Worm (Caenorhabditis elegans) whole organism, L3 larva: Measurements from ENCODE around the gene T24C2.3.

ENCODE experiments used
- R02D3.7 ChIP-seq: fragments of 150-350 bp; optimal IDR thresholded peaks from 2 replicates; lab custom pipeline; 2014; ENCODE audit warnings: missing biosample characterization, missing genetic modification characterization
- ama-1 ChIP-seq: fragments of 150-350 bp; optimal IDR thresholded peaks from 2 replicates; lab custom pipeline; 2018
- ceh-28 ChIP-seq: fragments of 150-350 bp; optimal IDR thresholded peaks from 2 replicates; lab custom pipeline; 2014; ENCODE audit warnings: missing biosample characterization, missing genetic modification reagents, missing genetic modification characterization
- ceh-82 ChIP-seq: fragments of 150-350 bp; optimal IDR thresholded peaks from 2 replicates; lab custom pipeline; 2014; ENCODE audit warnings: missing biosample characterization, missing genetic modification characterization
- ceh-9 ChIP-seq: sonication (generic microtip); optimal IDR thresholded peaks from 2 replicates; lab custom pipeline; 2018; ENCODE audit warnings: missing biosample characterization, missing genetic modification characterization
- daf-12 ChIP-seq: fragments of 150-350 bp; optimal IDR thresholded peaks from 2 replicates; lab custom pipeline; 2014; ENCODE audit warnings: missing biosample characterization, missing genetic modification reagents, missing genetic modification characterization
- egl-27 ChIP-seq: sonication (generic microtip); optimal IDR thresholded peaks from 4 replicates; lab custom pipeline; 2017; ENCODE audit warnings: missing biosample characterization, missing genetic modification reagents, missing genetic modification characterization
- egl-5 ChIP-seq: fragments of 150-350 bp; optimal IDR thresholded peaks from 2 replicates; lab custom pipeline; 2017; ENCODE audit warnings: missing biosample characterization, missing genetic modification reagents, missing genetic modification characterization, inconsistent platforms
- elt-1 ChIP-seq: fragments of 150-350 bp; optimal IDR thresholded peaks from 2 replicates; lab custom pipeline; 2014; ENCODE audit warnings: missing biosample characterization, missing genetic modification characterization
- elt-2 ChIP-seq: sonication (generic microtip); optimal IDR thresholded peaks from 2 replicates; lab custom pipeline; 2016; ENCODE audit warnings: missing genetic modification reagents, mild to moderate bottlenecking, missing genetic modification characterization, missing compliant biosample characterization
- elt-3 ChIP-seq, 3 experiments: fragments of 150-350 bp in 1 of 3; sonication (generic microtip) in 2 of 3; optimal IDR thresholded peaks; 2 replicates in 2 of 3; 4 replicates in 1 of 3; lab custom pipeline; 2014 to 2017; ENCODE audit warnings: missing biosample characterization in 3 of 3, missing genetic modification characterization in 3 of 3
- eor-1 ChIP-seq, 2 experiments: fragments of 150-350 bp; optimal IDR thresholded peaks; 2 replicates each; lab custom pipeline; 2014 to 2018; ENCODE audit warnings: missing biosample characterization in 2 of 2, missing genetic modification characterization in 2 of 2
- fkh-10 ChIP-seq: sonication (generic microtip); optimal IDR thresholded peaks from 2 replicates; lab custom pipeline; 2017; ENCODE audit warnings: missing biosample characterization, missing genetic modification reagents, missing genetic modification characterization
- fos-1 ChIP-seq: fragments of 150-350 bp; optimal IDR thresholded peaks from 2 replicates; lab custom pipeline; 2014; ENCODE audit warnings: missing biosample characterization, missing genetic modification characterization
- hmg-11 ChIP-seq: sonication (generic microtip); optimal IDR thresholded peaks from 2 replicates; lab custom pipeline; 2016; ENCODE audit warnings: missing genetic modification characterization, missing compliant biosample characterization
- jun-1 ChIP-seq: fragments of 150-350 bp; optimal IDR thresholded peaks from 2 replicates; lab custom pipeline; 2014; ENCODE audit warnings: missing biosample characterization, missing genetic modification reagents, missing genetic modification characterization
- lin-15B ChIP-seq: fragments of 150-350 bp; optimal IDR thresholded peaks from 2 replicates; lab custom pipeline; 2014; ENCODE audit warnings: missing biosample characterization, missing genetic modification characterization
- lin-39 ChIP-seq: fragments of 150-350 bp; optimal IDR thresholded peaks from 2 replicates; lab custom pipeline; 2018; ENCODE audit warnings: missing biosample characterization, missing genetic modification reagents, missing genetic modification characterization
- lsy-12 ChIP-seq: sonication (generic microtip); optimal IDR thresholded peaks from 2 replicates; lab custom pipeline; 2016; ENCODE audit warnings: mild to moderate bottlenecking, missing genetic modification characterization, missing compliant biosample characterization
- nfya-1 ChIP-seq: sonication (generic microtip); optimal IDR thresholded peaks from 2 replicates; lab custom pipeline; 2017; ENCODE audit warnings: missing genetic modification characterization, mild to moderate bottlenecking, missing compliant biosample characterization, antibody characterized with exemption, moderate library complexity; ENCODE audit not compliant: insufficient read depth
- nhr-11 ChIP-seq: fragments of 150-350 bp; optimal IDR thresholded peaks from 2 replicates; lab custom pipeline; 2014; ENCODE audit warnings: missing biosample characterization, missing genetic modification characterization
- nhr-23 ChIP-seq: fragments of 150-350 bp; optimal IDR thresholded peaks from 2 replicates; lab custom pipeline; 2014; ENCODE audit warnings: missing biosample characterization, missing genetic modification reagents, missing genetic modification characterization
- nhr-25 ChIP-seq: sonication (generic microtip); optimal IDR thresholded peaks from 2 replicates; lab custom pipeline; 2017; ENCODE audit warnings: missing biosample characterization, missing genetic modification characterization
- nhr-43 ChIP-seq: sonication (generic microtip); optimal IDR thresholded peaks from 2 replicates; lab custom pipeline; 2016; ENCODE audit warnings: mild to moderate bottlenecking, missing genetic modification characterization, missing compliant biosample characterization; ENCODE audit not compliant: poor library complexity, severe bottlenecking
- pha-4 ChIP-seq: fragments of 150-350 bp; optimal IDR thresholded peaks from 2 replicates; lab custom pipeline; 2014; ENCODE audit warnings: missing biosample characterization, missing genetic modification reagents, missing genetic modification characterization
- pqm-1 ChIP-seq: fragments of 150-350 bp; optimal IDR thresholded peaks from 2 replicates; lab custom pipeline; 2017; ENCODE audit warnings: missing biosample characterization, missing genetic modification characterization, inconsistent platforms
- skn-1 ChIP-seq: fragments of 150-350 bp; optimal IDR thresholded peaks from 2 replicates; lab custom pipeline; 2014; ENCODE audit warnings: missing biosample characterization, missing genetic modification characterization
- tbx-2 ChIP-seq: sonication (generic microtip); optimal IDR thresholded peaks from 2 replicates; lab custom pipeline; 2016; ENCODE audit warnings: mild to moderate bottlenecking, missing genetic modification characterization, missing compliant biosample characterization
- unc-39 ChIP-seq: sonication (generic microtip); optimal IDR thresholded peaks from 4 replicates; lab custom pipeline; 2017; ENCODE audit warnings: missing biosample characterization, missing genetic modification characterization
- unc-62 ChIP-seq: fragments of 150-350 bp; sonication (generic microtip); optimal IDR thresholded peaks from 4 replicates; lab custom pipeline; 2014; ENCODE audit warnings: missing biosample characterization, missing genetic modification reagents, missing genetic modification characterization
- zag-1 ChIP-seq: fragments of 150-350 bp; optimal IDR thresholded peaks from 2 replicates; lab custom pipeline; 2014; ENCODE audit warnings: missing biosample characterization, missing genetic modification characterization
- ztf-4 ChIP-seq: fragments of 150-350 bp; optimal IDR thresholded peaks from 2 replicates; lab custom pipeline; 2014; ENCODE audit warnings: missing biosample characterization, missing genetic modification characterization

The T24C2.3 gene

ce11 chrX:14562286-14563086, 19.2 kb downstream of the T24C2.3 start:
- peak in 2 of 3 experiments; percentile 41 to 79 for TF ChIP-seq elt-3 (tag; optimal IDR thresholded peaks at IDR 0.05; lab: Kevin White, UChicago)
- TF ChIP-seq elt-2, result peak; percentile 55
- no peak for TF ChIP-seq unc-62 (GFP tag; lab: Kevin White, UChicago)
- TF ChIP-seq nfya-1 (tag; lab: Kevin White, UChicago), result peak; percentile 63
- TF ChIP-seq unc-39 (tag; lab: Kevin White, UChicago), result no peak
- TF ChIP-seq nhr-43 (tag; lab: Kevin White, UChicago), result peak; percentile 85
- no peak for TF ChIP-seq eor-1 (tag; optimal IDR thresholded peaks at IDR 0.05; lab: Kevin White, UChicago)
- TF ChIP-seq lin-15B (tag; lab: Kevin White, UChicago), result no peak
- TF ChIP-seq elt-1 (tag; lab: Kevin White, UChicago), result peak; percentile 70
- no peak for TF ChIP-seq ceh-28 (tag; lab: Kevin White, UChicago)
- TF ChIP-seq fos-1 (tag; lab: Kevin White, UChicago), result no peak
- TF ChIP-seq R02D3.7 (tag; lab: Kevin White, UChicago), result no peak
- TF ChIP-seq egl-27 (tag; lab: Kevin White, UChicago), result no peak
- peak; percentile 92 for TF ChIP-seq fkh-10 (GFP tag; lab: Kevin White, UChicago)
- no peak for TF ChIP-seq daf-12 (tag; lab: Kevin White, UChicago)
- peak; percentile 19 for TF ChIP-seq pqm-1
- peak; percentile 93 for TF ChIP-seq nhr-11 (tag; lab: Kevin White, UChicago)
- peak; percentile 6 for TF ChIP-seq nhr-23 (tag; lab: Kevin White, UChicago)
- TF ChIP-seq nhr-25 (tag; lab: Kevin White, UChicago), result no peak
- no peak for TF ChIP-seq ztf-4 (tag; lab: Kevin White, UChicago)
- no peak for TF ChIP-seq ama-1 (lab: Kevin White, UChicago)
- TF ChIP-seq skn-1 (tag; lab: Kevin White, UChicago), result no peak
- peak; percentile 73 for TF ChIP-seq jun-1 (tag; lab: Kevin White, UChicago)

DNA sequence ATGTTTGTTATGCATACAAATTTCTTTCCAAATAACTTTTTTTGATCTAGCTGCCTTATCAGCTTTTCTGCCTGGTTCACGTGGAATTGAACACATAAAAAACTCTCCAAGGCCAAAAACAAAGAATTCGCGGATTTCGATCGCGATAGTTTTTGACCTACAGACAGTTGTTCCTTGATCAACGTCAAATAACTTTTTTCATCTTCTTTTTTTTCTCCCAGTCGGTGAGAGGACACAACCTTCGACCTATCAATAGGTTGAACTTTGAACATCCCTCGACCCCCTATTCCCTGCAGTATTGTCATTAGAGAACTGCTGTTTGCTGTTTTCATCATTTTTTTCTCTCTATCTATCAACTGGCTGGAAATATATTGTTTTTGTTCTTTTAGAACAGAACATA, 20.5 kb downstream of the T24C2.3 start:
- peak; percentile 1 for TF ChIP-seq nhr-25 (tag; lab: Kevin White, UChicago)
- peak; percentile 8 for TF ChIP-seq pha-4 (tag; lab: Kevin White, UChicago)
- no peak for TF ChIP-seq ceh-82 (tag; lab: Kevin White, UChicago)

ce11 chrX:14565245-14565644, 21.9 kb downstream of the T24C2.3 start:
- TF ChIP-seq jun-1 (tag; lab: Kevin White, UChicago), result no peak
- no peak for TF ChIP-seq lsy-12 (tag; lab: Kevin White, UChicago)
- TF ChIP-seq lin-39 (tag; lab: Kevin White, UChicago), result peak; percentile 9
- TF ChIP-seq ceh-9 (tag; lab: Kevin White, UChicago), result no peak
- no peak for TF ChIP-seq zag-1 (tag; lab: Kevin White, UChicago)
- no peak for TF ChIP-seq fkh-10 (GFP tag; lab: Kevin White, UChicago)
- no peak for TF ChIP-seq tbx-2 (tag; lab: Kevin White, UChicago)

ce11 chrX:14566047-14566446, 22.7 kb downstream of the T24C2.3 start:
- TF ChIP-seq pha-4 (tag; lab: Kevin White, UChicago) (no peak), nhr-23 (tag; lab: Kevin White, UChicago) (peak; percentile 6), egl-5 (peak; percentile 16)

ce11 chrX:14568258-14568763, 25.0 kb downstream of the T24C2.3 start:
- TF ChIP-seq nhr-25 (tag; lab: Kevin White, UChicago), result peak; percentile 13
- TF ChIP-seq jun-1 (tag; lab: Kevin White, UChicago), result no peak
- no peak for TF ChIP-seq fkh-10 (GFP tag; lab: Kevin White, UChicago)
- peak; percentile 9 for TF ChIP-seq elt-2
- TF ChIP-seq nfya-1 (tag; lab: Kevin White, UChicago), result no peak
- TF ChIP-seq hmg-11 (tag; lab: Kevin White, UChicago), result no peak
- TF ChIP-seq pqm-1, result peak; percentile 65
- TF ChIP-seq daf-12 (tag; lab: Kevin White, UChicago), result no peak
